Worm (Caenorhabditis elegans): Measurements from ENCODE around the gene ugt-56.

The ugt-56 gene

ce11 chrV:12252272-12252671, 6.5 kb upstream of the ugt-56 start, which contains the start of gene lrx-1:
Gene lrx-1, plus strand, starts transcription at chrV:12252572.
- TF ChIP-seq gei-17 (GFP tag; optimal IDR thresholded peaks at IDR 0.05) (no peak), fkh-3 (tag; optimal IDR thresholded peaks at IDR 0.05) (no peak), mes-4 (tag; optimal IDR thresholded peaks at IDR 0.05) (no peak), zim-3 (tag; optimal IDR thresholded peaks at IDR 0.05) (no peak), snpc-1.3 (tag; optimal IDR thresholded peaks at IDR 0.05; ENCODE audit: insufficient read depth) (no peak), attf-3 (GFP tag; conservative IDR thresholded peaks at IDR 0.05) (no peak), attf-6 (GFP tag; IDR thresholded peaks at IDR 0.05) (no peak), C06A6.2 (GFP tag; conservative IDR thresholded peaks at IDR 0.05) (no peak), Y67H2A.10 (GFP tag; conservative IDR thresholded peaks at IDR 0.05) (no peak), ztf-28 (GFP tag; IDR thresholded peaks at IDR 0.05) (no peak), mxl-1 (tag; optimal IDR thresholded peaks at IDR 0.05) (no peak), B0336.3 (GFP tag; IDR thresholded peaks at IDR 0.05) (no peak), sea-2 (GFP tag; IDR thresholded peaks at IDR 0.05) (no peak), ceh-40 (GFP tag; IDR thresholded peaks at IDR 0.05) (no peak), F57A8.1 (GFP tag; optimal IDR thresholded peaks at IDR 0.05) (no peak), nhr-27 (tag; optimal IDR thresholded peaks at IDR 0.05) (no peak), lsy-27 (tag; optimal IDR thresholded peaks at IDR 0.05; ENCODE audit: borderline replicate concordance, insufficient read depth) (no peak), ceh-100 (GFP tag; IDR thresholded peaks at IDR 0.05) (no peak), F33H1.4 (GFP tag; IDR thresholded peaks at IDR 0.05) (no peak)

- no peak for TF ChIP-seq zfh-2 (GFP tag; conservative IDR thresholded peaks at IDR 0.05)
These were observed 3.4 kb upstream of the ugt-56 start, which contains the start of gene T04H1.12 for ce11 chrV:12255343-12255742. Gene T04H1.12, plus strand, starts transcription at chrV:12255643.

ce11 chrV:12256398-12256797, 2.4 kb upstream of the ugt-56 start, which contains the start of gene ugt-55:
Gene ugt-55, plus strand, starts transcription at chrV:12256698.
- TF ChIP-seq pbrm-1 (GFP tag; IDR thresholded peaks at IDR 0.05) (no peak), lsl-1 (GFP tag; optimal IDR thresholded peaks at IDR 0.05) (no peak), hlh-26 (GFP tag; conservative IDR thresholded peaks at IDR 0.05) (no peak), ztf-3 (GFP tag; optimal IDR thresholded peaks at IDR 0.05) (no peak), Y95B8A.8 (GFP tag; IDR thresholded peaks at IDR 0.05) (no peak), cebp-2 (GFP tag; IDR thresholded peaks at IDR 0.05) (no peak), dpff-1 (tag; optimal IDR thresholded peaks at IDR 0.05) (no peak), atf-7 (tag; optimal IDR thresholded peaks at IDR 0.05) (no peak), ceh-91 (GFP tag; IDR thresholded peaks at IDR 0.05) (no peak), mel-28 (tag; optimal IDR thresholded peaks at IDR 0.05; ENCODE audit: borderline replicate concordance) (no peak), zim-3 (tag; optimal IDR thresholded peaks at IDR 0.05) (no peak)

- no peak for TF ChIP-seq F52B5.7 (tag; optimal IDR thresholded peaks at IDR 0.05)
- peak; percentile 96 for TF ChIP-seq cebp-1 (GFP tag; IDR thresholded peaks at IDR 0.05)
- peak; percentile 99 for TF ChIP-seq cebp-1 (tag; optimal IDR thresholded peaks at IDR 0.05)
- no peak for TF ChIP-seq unc-130 (GFP tag; optimal IDR thresholded peaks at IDR 0.05)
These were observed 2.6 kb downstream of the ugt-56 start, which contains the start of gene tbb-6 for ce11 chrV:12261377-12261776. Gene tbb-6, plus strand, starts transcription at chrV:12261531.

ce11 chrV:12263723-12264122, 4.9 kb downstream of the ugt-56 start, which contains the start of gene ssp-35:
Gene ssp-35, minus strand, starts transcription at chrV:12263823.
- no peak for TF ChIP-seq nhr-179 (tag; optimal IDR thresholded peaks at IDR 0.05)
- no peak for TF ChIP-seq ceh-27 (GFP tag; optimal IDR thresholded peaks at IDR 0.05)
- TF ChIP-seq nfyb-1 (GFP tag; IDR thresholded peaks at IDR 0.05) = no peak
- TF ChIP-seq T26A5.8 (tag; optimal IDR thresholded peaks at IDR 0.05) = no peak
- no peak for TF ChIP-seq let-526 (GFP tag; IDR thresholded peaks at IDR 0.05)
- TF ChIP-seq snpc-3.4 (tag; optimal IDR thresholded peaks at IDR 0.05) = no peak
- TF ChIP-seq nhr-90 (tag; optimal IDR thresholded peaks at IDR 0.05) = no peak
- TF ChIP-seq bed-1 (GFP tag; IDR thresholded peaks at IDR 0.05) = no peak
- no peak for TF ChIP-seq Y53G8AR.9 (GFP tag; conservative IDR thresholded peaks at IDR 0.05)
- no peak for TF ChIP-seq pbrm-1 (GFP tag; IDR thresholded peaks at IDR 0.05)
